Fruit fly (Drosophila melanogaster) whole organism, embryonic: Measurements from ENCODE around the gene Amacr.
A peak's percentile ranks its signal among the peaks of the same experiment; 100 is the strongest.

ENCODE experiments used
- ATbp ChIP-seq: fragments of 200-800 bp; sonication (Bioruptor generic); optimal IDR thresholded peaks from 2 replicates; lab custom pipeline; 2017; ENCODE audit warnings: missing biosample characterization, mild to moderate bottlenecking, missing genetic modification characterization, missing genetic modification reagents
- B-H1 ChIP-seq: fragments of 200-800 bp; sonication (Bioruptor generic); IDR thresholded peaks from 3 replicates; pipeline ENCODE4 v1.3.6; 2022; ENCODE audit warnings: missing biosample characterization, missing genetic modification characterization
- CG11093 ChIP-seq: fragments of 200-800 bp; sonication (Bioruptor generic); IDR thresholded peaks from 3 replicates; pipeline ENCODE4 v1.3.6; 2022; ENCODE audit warnings: missing biosample characterization, missing genetic modification characterization
- CG12071 ChIP-seq: fragments of 200-800 bp; sonication (Bioruptor generic); optimal IDR thresholded peaks from 3 replicates; lab custom pipeline; 2018; ENCODE audit warnings: missing biosample characterization, mild to moderate bottlenecking, missing genetic modification characterization
- CG12104 ChIP-seq: fragments of 200-800 bp; sonication (Bioruptor generic); optimal IDR thresholded peaks from 3 replicates; lab custom pipeline; 2016; ENCODE audit warnings: missing biosample characterization, missing genetic modification characterization
- CG14860 ChIP-seq: fragments of 200-800 bp; sonication (Bioruptor generic); IDR thresholded peaks from 3 replicates; pipeline ENCODE4 v1.3.6; 2022; ENCODE audit warnings: missing biosample characterization, missing genetic modification characterization; ENCODE audit not compliant: partially characterized antibody
- CG15269 ChIP-seq: fragments of 200-800 bp; sonication (Bioruptor generic); optimal IDR thresholded peaks from 2 replicates; lab custom pipeline; 2018; ENCODE audit warnings: missing biosample characterization, mild to moderate bottlenecking, missing genetic modification characterization, moderate library complexity
- CG15696 ChIP-seq: fragments of 200-800 bp; sonication (Bioruptor generic); optimal IDR thresholded peaks from 2 replicates; lab custom pipeline; 2019; ENCODE audit warnings: missing biosample characterization, mild to moderate bottlenecking, missing genetic modification characterization, moderate library complexity
- CG18262 ChIP-seq: fragments of 200-800 bp; optimal IDR thresholded peaks from 3 replicates; lab custom pipeline; 2019; ENCODE audit warnings: missing biosample characterization, mild to moderate bottlenecking, missing genetic modification characterization, moderate library complexity
- CG2712 ChIP-seq: fragments of 200-800 bp; optimal IDR thresholded peaks from 3 replicates; lab custom pipeline; 2019; ENCODE audit warnings: missing biosample characterization, mild to moderate bottlenecking, missing genetic modification characterization, moderate library complexity
- CG30431 ChIP-seq: fragments of 200-800 bp; sonication (Bioruptor generic); optimal IDR thresholded peaks from 2 replicates; lab custom pipeline; 2017; ENCODE audit warnings: missing biosample characterization, missing genetic modification characterization
- CG3065 ChIP-seq: fragments of 200-800 bp; sonication (Bioruptor generic); optimal IDR thresholded peaks from 2 replicates; lab custom pipeline; 2016; ENCODE audit warnings: missing biosample characterization, missing genetic modification characterization
- CG6813 ChIP-seq: fragments of 200-800 bp; sonication (Bioruptor generic); optimal IDR thresholded peaks from 2 replicates; lab custom pipeline; 2017; ENCODE audit warnings: missing biosample characterization, missing genetic modification characterization, mild to moderate bottlenecking, moderate library complexity, missing genetic modification reagents
- CG6854 ChIP-seq: fragments of 200-800 bp; sonication (Bioruptor generic); optimal IDR thresholded peaks from 3 replicates; lab custom pipeline; 2017; ENCODE audit warnings: missing biosample characterization, mild to moderate bottlenecking, missing genetic modification characterization
- CG9609 ChIP-seq: fragments of 200-800 bp; sonication (Bioruptor generic); optimal IDR thresholded peaks from 3 replicates; lab custom pipeline; 2016; ENCODE audit warnings: missing biosample characterization, missing genetic modification characterization
- Dip3 ChIP-seq: fragments of 200-800 bp; sonication (Bioruptor generic); optimal IDR thresholded peaks from 3 replicates; lab custom pipeline; 2016; ENCODE audit warnings: missing biosample characterization, missing genetic modification characterization
- HLH54F ChIP-seq: fragments of 200-800 bp; sonication (Bioruptor generic); optimal IDR thresholded peaks from 3 replicates; lab custom pipeline; 2016; ENCODE audit warnings: missing biosample characterization, missing genetic modification characterization
- Max ChIP-seq: fragments of 200-800 bp; sonication (Bioruptor generic); optimal IDR thresholded peaks from 2 replicates; lab custom pipeline; 2016; ENCODE audit warnings: missing biosample characterization, mild to moderate bottlenecking, missing genetic modification characterization
- Pdp1 ChIP-seq, 2 experiments: fragments of 200-800 bp; sonication (Bioruptor generic); optimal IDR thresholded peaks; 3 replicates each; lab custom pipeline; 2016; ENCODE audit warnings: missing biosample characterization in 2 of 2, missing genetic modification characterization in 2 of 2, mild to moderate bottlenecking in 1 of 2, moderate library complexity in 1 of 2
- Ssrp ChIP-seq: fragments of 200-800 bp; sonication (Bioruptor generic); optimal IDR thresholded peaks from 2 replicates; lab custom pipeline; 2018; ENCODE audit warnings: missing biosample characterization, mild to moderate bottlenecking, missing genetic modification characterization, moderate library complexity
- al ChIP-seq: fragments of 200-800 bp; sonication (Bioruptor generic); IDR thresholded peaks from 2 replicates; pipeline ENCODE4 v1.3.6; 2022; ENCODE audit warnings: missing biosample characterization, missing genetic modification characterization
- cad ChIP-seq: fragments of >200 bp; optimal IDR thresholded peaks from 2 replicates; lab custom pipeline; 2017; ENCODE audit warnings: missing biosample characterization, missing genetic modification characterization
- cas ChIP-seq: fragments of 200-800 bp; sonication (Bioruptor generic); IDR thresholded peaks from 2 replicates; pipeline ENCODE4 v1.3.6; 2022; ENCODE audit warnings: missing biosample characterization, missing genetic modification characterization
- caup ChIP-seq: fragments of 200-800 bp; sonication (Bioruptor generic); optimal IDR thresholded peaks from 3 replicates; lab custom pipeline; 2017; ENCODE audit warnings: missing biosample characterization, mild to moderate bottlenecking, missing genetic modification characterization, moderate library complexity; ENCODE audit not compliant: severe bottlenecking
- chinmo ChIP-seq: fragments of 200-800 bp; sonication (Bioruptor generic); IDR thresholded peaks from 4 replicates; pipeline ENCODE4 v1.3.6; 2022; ENCODE audit warnings: missing biosample characterization, missing genetic modification characterization; ENCODE audit not compliant: partially characterized antibody
- crc ChIP-seq: fragments of 200-800 bp; sonication (Bioruptor generic); optimal IDR thresholded peaks from 2 replicates; lab custom pipeline; 2016; ENCODE audit warnings: missing biosample characterization, missing genetic modification characterization
- disco-r ChIP-seq: fragments of 200-800 bp; sonication (Bioruptor generic); optimal IDR thresholded peaks from 2 replicates; lab custom pipeline; 2016; ENCODE audit warnings: missing biosample characterization, missing genetic modification characterization
- dmrt11E ChIP-seq: fragments of 200-800 bp; sonication (Bioruptor generic); optimal IDR thresholded peaks from 3 replicates; lab custom pipeline; 2018; ENCODE audit warnings: missing biosample characterization, mild to moderate bottlenecking, missing genetic modification characterization, moderate library complexity
- gcm2 ChIP-seq: fragments of 200-800 bp; sonication (Bioruptor generic); optimal IDR thresholded peaks from 2 replicates; lab custom pipeline; 2016; ENCODE audit warnings: missing biosample characterization, missing genetic modification characterization
- h ChIP-seq: fragments of >200 bp; optimal IDR thresholded peaks from 2 replicates; lab custom pipeline; 2017
- jing ChIP-seq: fragments of 200-800 bp; sonication (Bioruptor generic); optimal IDR thresholded peaks from 2 replicates; lab custom pipeline; 2018; ENCODE audit warnings: missing biosample characterization, mild to moderate bottlenecking, missing genetic modification characterization
- jumu ChIP-seq: fragments of 200-800 bp; sonication (Bioruptor generic); optimal IDR thresholded peaks from 3 replicates; lab custom pipeline; 2016; ENCODE audit warnings: missing biosample characterization, missing genetic modification characterization
- kay ChIP-seq: fragments of 200-800 bp; sonication (Bioruptor generic); optimal IDR thresholded peaks from 2 replicates; lab custom pipeline; 2016; ENCODE audit warnings: missing biosample characterization, missing genetic modification characterization
- lmd ChIP-seq: fragments of 200-800 bp; sonication (Bioruptor generic); IDR thresholded peaks from 2 replicates; pipeline ENCODE4 v1.3.6; 2022; ENCODE audit warnings: missing biosample characterization, missing genetic modification characterization
- luna ChIP-seq: fragments of 200-800 bp; sonication (Bioruptor generic); optimal IDR thresholded peaks from 2 replicates; lab custom pipeline; 2016; ENCODE audit warnings: missing biosample characterization, missing genetic modification characterization
- nmo ChIP-seq: fragments of 200-800 bp; sonication (Bioruptor generic); optimal IDR thresholded peaks from 2 replicates; lab custom pipeline; 2018; ENCODE audit warnings: missing biosample characterization, mild to moderate bottlenecking, missing genetic modification characterization, moderate library complexity
- nom ChIP-seq: fragments of 200-800 bp; sonication (Bioruptor generic); optimal IDR thresholded peaks from 2 replicates; lab custom pipeline; 2017; ENCODE audit warnings: missing biosample characterization, missing genetic modification characterization, mild to moderate bottlenecking, moderate library complexity, missing genetic modification reagents
- org-1 ChIP-seq: fragments of 200-800 bp; sonication (Bioruptor generic); optimal IDR thresholded peaks from 2 replicates; lab custom pipeline; 2017; ENCODE audit warnings: missing biosample characterization, missing genetic modification characterization
- otp ChIP-seq: fragments of 200-800 bp; sonication (Bioruptor generic); IDR thresholded peaks from 3 replicates; pipeline ENCODE4, ENCODE4 v1.3.6; 2022; ENCODE audit warnings: missing biosample characterization, missing genetic modification characterization
- pb ChIP-seq: fragments of 200-800 bp; sonication (Bioruptor generic); optimal IDR thresholded peaks from 3 replicates; lab custom pipeline; 2016; ENCODE audit warnings: missing biosample characterization, missing genetic modification characterization
- psq ChIP-seq: fragments of 200-800 bp; sonication (Bioruptor generic); optimal IDR thresholded peaks from 2 replicates; lab custom pipeline; 2017; ENCODE audit warnings: missing biosample characterization, missing genetic modification characterization
- pum ChIP-seq: fragments of 200-800 bp; sonication (Bioruptor generic); optimal IDR thresholded peaks from 2 replicates; lab custom pipeline; 2016; ENCODE audit warnings: missing biosample characterization, missing genetic modification characterization
- pzg ChIP-seq: fragments of 200-800 bp; sonication (Bioruptor generic); optimal IDR thresholded peaks from 3 replicates; lab custom pipeline; 2018; ENCODE audit warnings: missing biosample characterization, mild to moderate bottlenecking, missing genetic modification characterization, moderate library complexity
- sima ChIP-seq: fragments of 200-800 bp; sonication (Bioruptor generic); optimal IDR thresholded peaks from 2 replicates; lab custom pipeline; 2016; ENCODE audit warnings: missing biosample characterization, missing genetic modification characterization
- slou ChIP-seq: fragments of 200-800 bp; sonication (Bioruptor generic); optimal IDR thresholded peaks from 3 replicates; lab custom pipeline; 2016; ENCODE audit warnings: missing biosample characterization, missing genetic modification characterization
- tup ChIP-seq: fragments of 200-800 bp; sonication (Bioruptor generic); optimal IDR thresholded peaks from 2 replicates; lab custom pipeline; 2016; ENCODE audit warnings: missing biosample characterization, mild to moderate bottlenecking, missing genetic modification characterization, moderate library complexity
- wor ChIP-seq: fragments of 200-800 bp; sonication (Bioruptor generic); IDR thresholded peaks from 2 replicates; pipeline ENCODE4 v1.3.6; 2022; ENCODE audit warnings: missing biosample characterization, missing genetic modification characterization
- yki ChIP-seq: fragments of >200 bp; optimal IDR thresholded peaks from 3 replicates; lab custom pipeline; 2018
- zen ChIP-seq: fragments of 200-800 bp; sonication (Bioruptor generic); optimal IDR thresholded peaks from 3 replicates; lab custom pipeline; 2018; ENCODE audit warnings: missing biosample characterization, mild to moderate bottlenecking, missing genetic modification characterization, moderate library complexity
- zfh1 ChIP-seq: fragments of 200-800 bp; sonication (Bioruptor generic); IDR thresholded peaks from 3 replicates; pipeline ENCODE4 v1.3.6; 2022; ENCODE audit warnings: missing biosample characterization, missing genetic modification characterization

Gene Amacr

DNA sequence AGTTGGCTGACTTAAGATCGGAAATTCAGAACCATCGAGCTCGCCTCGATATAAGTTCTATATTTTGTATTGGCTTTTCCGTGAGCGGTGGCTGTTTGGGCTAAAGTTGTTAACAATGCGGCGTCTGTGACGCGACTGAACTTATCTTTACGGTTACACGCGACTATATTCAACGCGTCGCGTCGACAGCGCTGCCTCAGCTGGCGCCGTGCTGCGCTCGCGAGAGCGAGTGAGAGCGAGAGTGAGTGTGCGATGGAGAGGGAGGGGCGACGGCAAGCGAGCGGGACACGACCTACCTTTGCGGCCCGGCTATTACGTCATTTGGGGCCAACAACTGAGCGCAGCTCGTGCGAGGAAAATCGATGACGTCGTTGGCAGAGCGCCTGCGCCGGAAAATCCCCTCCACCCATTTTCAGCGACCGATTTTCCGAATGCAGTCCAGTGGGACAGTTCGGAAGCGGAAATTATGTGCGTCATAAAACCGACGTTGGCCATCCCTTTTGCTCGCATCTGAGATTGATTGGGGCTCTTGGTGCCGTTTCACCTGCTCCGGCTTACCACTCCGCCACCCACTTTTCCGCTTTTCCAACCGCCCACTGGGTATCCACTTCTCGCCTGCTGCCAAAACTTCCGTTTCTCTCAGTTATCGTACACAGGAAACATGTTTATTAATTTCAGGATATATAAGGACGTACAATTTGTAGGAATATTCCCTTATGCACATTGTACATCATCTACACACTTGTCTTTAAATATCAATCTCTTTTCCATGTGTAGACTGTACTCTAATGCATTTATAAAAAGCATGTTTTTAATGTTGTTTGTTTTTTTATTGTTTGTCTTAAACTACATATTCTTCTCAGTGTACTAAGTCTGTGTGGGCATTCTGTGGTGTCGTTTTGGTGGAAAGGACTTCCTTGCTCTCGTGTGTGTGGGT, 37.4 kb downstream of the Amacr start, which contains the start of gene Hr38 (continued):
- TF ChIP-seq zen: no peak
- TF ChIP-seq HLH54F (GFP tag; lab: Kevin White, UChicago): peak; percentile 43
- TF ChIP-seq caup (GFP tag; lab: Kevin White, UChicago): peak; percentile 39
- TF ChIP-seq Max (GFP tag; lab: Kevin White, UChicago): no peak
- TF ChIP-seq h (lab: Kevin White, UChicago): no peak
- no peak for TF ChIP-seq gcm2 (GFP tag; lab: Kevin White, UChicago)
- no peak for TF ChIP-seq yki
- no peak for TF ChIP-seq CG14860 (GFP tag; lab: Robert Waterston, UW)
- no peak for TF ChIP-seq pum
- TF ChIP-seq kay (GFP tag; lab: Kevin White, UChicago): no peak
- no peak for TF ChIP-seq luna (GFP tag; lab: Kevin White, UChicago)
- TF ChIP-seq dmrt11E: no peak
- TF ChIP-seq CG12104 (GFP tag; lab: Kevin White, UChicago): no peak
- no peak for TF ChIP-seq slou (GFP tag; lab: Kevin White, UChicago)
- TF ChIP-seq pb (GFP tag; lab: Kevin White, UChicago): no peak
- TF ChIP-seq tup (GFP tag; lab: Kevin White, UChicago): no peak
- peak; percentile 54 for TF ChIP-seq CG12071 (GFP tag; lab: Kevin White, UChicago)
- peak; percentile 65 for TF ChIP-seq CG15269
- peak; percentile 28 for TF ChIP-seq jumu (GFP tag; lab: Kevin White, UChicago)
- TF ChIP-seq pzg (GFP tag; lab: Kevin White, UChicago): no peak
- TF ChIP-seq otp (GFP tag; lab: Robert Waterston, UW): no peak; the same call in 2 of the 3 replicates
- 0 out of 2 replicates have a peak, but pooled peaks have one; percentile 12 for TF ChIP-seq wor (GFP tag; lab: Robert Waterston, UW)
- TF ChIP-seq ATbp (GFP tag; lab: Kevin White, UChicago): no peak
- peak; percentile 13 for TF ChIP-seq CG9609 (GFP tag; lab: Kevin White, UChicago)
- no peak for TF ChIP-seq CG3065
- no peak for TF ChIP-seq B-H1 (GFP tag; lab: Robert Waterston, UW)
- peak; percentile 33 for TF ChIP-seq CG2712 (tag; lab: Kevin White, UChicago)
- peak; percentile 4 for TF ChIP-seq org-1 (GFP tag; lab: Kevin White, UChicago)
- TF ChIP-seq zfh1 (GFP tag; lab: Robert Waterston, UW): no peak
- no peak for TF ChIP-seq cas (GFP tag; lab: Robert Waterston, UW)
- TF ChIP-seq nmo: peak; percentile 4
- TF ChIP-seq Dip3 (GFP tag; lab: Kevin White, UChicago): peak; percentile 50
- TF ChIP-seq Pdp1 (GFP tag; optimal IDR thresholded peaks at IDR 0.05; lab: Kevin White, UChicago): peak; percentile 41 to 90
- no peak for TF ChIP-seq CG18262 (tag; lab: Kevin White, UChicago)
- TF ChIP-seq lmd (GFP tag; lab: Robert Waterston, UW): peak; percentile 28; the same call in 1 of the 2 replicates
- TF ChIP-seq crc (GFP tag; lab: Kevin White, UChicago): no peak
- peak; percentile 18 for TF ChIP-seq CG6813 (GFP tag; lab: Kevin White, UChicago)
- TF ChIP-seq disco-r (GFP tag; lab: Kevin White, UChicago): no peak
- no peak for TF ChIP-seq CG15696 (tag; lab: Kevin White, UChicago)
- TF ChIP-seq chinmo: peak; percentile 97
- no peak for TF ChIP-seq Ssrp
- TF ChIP-seq jing (GFP tag; lab: Kevin White, UChicago): peak; percentile 18
- no peak for TF ChIP-seq cad
- TF ChIP-seq al (GFP tag; lab: Robert Waterston, UW): peak; percentile 31; the same call in 1 of the 2 replicates
- TF ChIP-seq sima: no peak
- TF ChIP-seq CG11093 (GFP tag; lab: Robert Waterston, UW): no peak
- TF ChIP-seq CG30431 (GFP tag; lab: Kevin White, UChicago): no peak
- peak; percentile 31 for TF ChIP-seq CG6854 (GFP tag; lab: Kevin White, UChicago)
- no peak for TF ChIP-seq psq (GFP tag; lab: Kevin White, UChicago)
- no peak for TF ChIP-seq nom (GFP tag; lab: Kevin White, UChicago)
